In the genomic region with DNA sequence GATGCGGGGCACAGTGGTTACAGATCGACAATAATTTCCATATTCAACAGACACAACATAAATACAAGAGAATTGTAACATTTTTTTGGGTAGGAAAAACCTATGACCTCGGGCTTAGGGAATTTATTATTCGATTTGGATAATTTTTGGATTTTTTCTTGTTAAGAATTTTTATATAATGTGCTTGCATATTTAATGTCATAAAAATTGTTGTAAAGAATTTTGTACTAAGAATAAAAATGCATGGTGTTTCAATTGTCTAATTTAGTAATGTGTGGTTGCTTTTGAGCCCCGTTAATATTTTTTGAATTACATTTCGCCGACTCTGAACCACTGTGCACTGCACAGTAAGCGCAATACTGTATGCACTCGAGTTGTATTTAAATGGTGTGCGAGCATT, we compare ENCODE assay signal across 3 fruit fly cellular contexts.
TF ChIP-seq lines count a peak whose summit lies in the region.

No protein-coding gene starts in this region.

- TF ChIP-seq CTCF in whole organism, embryonic (GFP tag; optimal IDR thresholded peaks at IDR 0.05; lab: Kevin White, UChicago) = no peak

TF ChIP-seq in whole organism, embryonic, 481 proteins besides CTCF, POLR2A, EP300 and RAD21 (continues in another document):
- TF ChIP-seq Sox102F (GFP tag; optimal IDR thresholded peaks at IDR 0.05; lab: Kevin White, UChicago) (peak; percentile 11), CG18262 (tag; optimal IDR thresholded peaks at IDR 0.05; lab: Kevin White, UChicago) (no peak), CG4424 (GFP tag; optimal IDR thresholded peaks at IDR 0.05; lab: Kevin White, UChicago) (peak; percentile 59), row (GFP tag; IDR thresholded peaks at IDR 0.05; lab: Robert Waterston, UW) (0 out of 3 replicates have a peak, but pooled peaks have one; percentile 24), fd96Cb (tag; optimal IDR thresholded peaks at IDR 0.05; lab: Kevin White, UChicago) (peak; percentile 33), Fer2 (tag; optimal IDR thresholded peaks at IDR 0.05; lab: Kevin White, UChicago) (no peak), CG2202 (tag; optimal IDR thresholded peaks at IDR 0.05; lab: Kevin White, UChicago) (no peak), Nf-YC (tag; optimal IDR thresholded peaks at IDR 0.05; lab: Kevin White, UChicago) (no peak), trem (tag; optimal IDR thresholded peaks at IDR 0.05; lab: Kevin White, UChicago) (peak; percentile 28), zf30C (GFP tag; optimal IDR thresholded peaks at IDR 0.05; lab: Kevin White, UChicago) (no peak), Oli (tag; optimal IDR thresholded peaks at IDR 0.05; lab: Kevin White, UChicago) (peak; percentile 18), pita (GFP tag; optimal IDR thresholded peaks at IDR 0.05; lab: Kevin White, UChicago) (no peak), Sox100B (GFP tag; optimal IDR thresholded peaks at IDR 0.05; lab: Kevin White, UChicago) (peak; percentile 15), CG31441 (GFP tag; IDR thresholded peaks at IDR 0.05; lab: Robert Waterston, UW) (0 out of 2 replicates have a peak, but pooled peaks have one; percentile 23), Atf-2 (GFP tag; optimal IDR thresholded peaks at IDR 0.05; lab: Kevin White, UChicago) (no peak), CG11504 (tag; optimal IDR thresholded peaks at IDR 0.05; lab: Kevin White, UChicago) (peak; percentile 45), CG30403 (GFP tag; optimal IDR thresholded peaks at IDR 0.05; lab: Kevin White, UChicago) (peak; percentile 17), CG10267 (tag; optimal IDR thresholded peaks at IDR 0.05; lab: Kevin White, UChicago) (peak; percentile 11), nmo (GFP tag; optimal IDR thresholded peaks at IDR 0.05; lab: Kevin White, UChicago) (peak; percentile 21), Xrp1 (GFP tag; IDR thresholded peaks at IDR 0.05; lab: Robert Waterston, UW) (peak; percentile 22; the same call in 1 of the 2 replicates), D19A (tag; optimal IDR thresholded peaks at IDR 0.05; lab: Kevin White, UChicago) (peak; percentile 2), CG17361 (GFP tag; IDR thresholded peaks at IDR 0.05; lab: Robert Waterston, UW) (peak; percentile 21; the same call in 1 of the 3 replicates), phol (tag; optimal IDR thresholded peaks at IDR 0.05; lab: Kevin White, UChicago) (peak; percentile 65), CG8388 (GFP tag; optimal IDR thresholded peaks at IDR 0.05; lab: Kevin White, UChicago) (peak; percentile 33), ind (GFP tag; optimal IDR thresholded peaks at IDR 0.05; lab: Kevin White, UChicago) (peak; percentile 14), sens (GFP tag; lab: Kevin White, UChicago) (peak; percentile 57), gem (tag; optimal IDR thresholded peaks at IDR 0.05; lab: Kevin White, UChicago) (peak; percentile 49), CG6689 (GFP tag; IDR thresholded peaks at IDR 0.05; lab: Robert Waterston, UW) (0 out of 2 replicates have a peak, but pooled peaks have one; percentile 8)

TF ChIP-seq in whole organism, prepupa, 60 proteins besides CTCF, POLR2A, EP300 and RAD21 (continues in another document):
- TF ChIP-seq Gug (GFP tag; IDR thresholded peaks at IDR 0.05; lab: Robert Waterston, UW) (no peak), Hr38 (GFP tag; optimal IDR thresholded peaks at IDR 0.05; lab: Kevin White, UChicago) (no peak), esn (GFP tag; optimal IDR thresholded peaks at IDR 0.05; lab: Kevin White, UChicago) (no peak), Blimp-1 (GFP tag; optimal IDR thresholded peaks at IDR 0.05; lab: Kevin White, UChicago) (no peak), CG16779 (tag; optimal IDR thresholded peaks at IDR 0.05; lab: Kevin White, UChicago) (no peak), eg (GFP tag; IDR thresholded peaks at IDR 0.05; lab: Robert Waterston, UW) (no peak), salr (GFP tag; optimal IDR thresholded peaks at IDR 0.05; lab: Kevin White, UChicago) (peak in 1 of 2 experiments; percentile 36), Sox15 (GFP tag; optimal IDR thresholded peaks at IDR 0.05; lab: Kevin White, UChicago) (no peak), net (GFP tag; optimal IDR thresholded peaks at IDR 0.05; lab: Kevin White, UChicago) (no peak), dac (GFP tag; optimal IDR thresholded peaks at IDR 0.05; lab: Kevin White, UChicago) (no peak), CG10669 (GFP tag; optimal IDR thresholded peaks at IDR 0.05; lab: Kevin White, UChicago) (peak; percentile 13), CG8119 (GFP tag; IDR thresholded peaks at IDR 0.05; lab: Robert Waterston, UW) (no peak), ss (GFP tag; optimal IDR thresholded peaks at IDR 0.05; lab: Kevin White, UChicago) (no peak), Eip93F (GFP tag; optimal IDR thresholded peaks at IDR 0.05; lab: Kevin White, UChicago) (no peak), CG32006 (GFP tag; optimal IDR thresholded peaks at IDR 0.05; lab: Kevin White, UChicago) (peak; percentile 51), CG3919 (GFP tag; optimal IDR thresholded peaks at IDR 0.05; lab: Kevin White, UChicago) (no peak), CG6276 (GFP tag; optimal IDR thresholded peaks at IDR 0.05; lab: Kevin White, UChicago) (no peak), CG11294 (GFP tag; IDR thresholded peaks at IDR 0.05; lab: Robert Waterston, UW) (no peak), CG4318 (GFP tag; optimal IDR thresholded peaks at IDR 0.05; lab: Kevin White, UChicago) (no peak), Met (GFP tag; optimal IDR thresholded peaks at IDR 0.05; lab: Kevin White, UChicago) (peak; percentile 0), CG6808 (GFP tag; optimal IDR thresholded peaks at IDR 0.05; lab: Kevin White, UChicago) (peak; percentile 6), Sox14 (GFP tag; optimal IDR thresholded peaks at IDR 0.05; lab: Kevin White, UChicago) (peak; percentile 26), CG1621 (tag; optimal IDR thresholded peaks at IDR 0.05; lab: Kevin White, UChicago) (no peak), dsx (GFP tag; optimal IDR thresholded peaks at IDR 0.05; lab: Kevin White, UChicago; ENCODE audit: poor library complexity, severe bottlenecking) (no peak), CG6854 (GFP tag; optimal IDR thresholded peaks at IDR 0.05; lab: Kevin White, UChicago) (no peak), Ets21C (GFP tag; optimal IDR thresholded peaks at IDR 0.05; lab: Kevin White, UChicago) (no peak), CG34406 (GFP tag; optimal IDR thresholded peaks at IDR 0.05; lab: Kevin White, UChicago) (no peak), lz (GFP tag; optimal IDR thresholded peaks at IDR 0.05; lab: Kevin White, UChicago) (no peak), CG10631 (GFP tag; optimal IDR thresholded peaks at IDR 0.05; lab: Kevin White, UChicago) (peak; percentile 36), Ets96B (tag; optimal IDR thresholded peaks at IDR 0.05; lab: Kevin White, UChicago) (peak; percentile 23), OdsH (GFP tag; optimal IDR thresholded peaks at IDR 0.05; lab: Kevin White, UChicago) (peak; percentile 24), CG8632 (GFP tag; optimal IDR thresholded peaks at IDR 0.05; lab: Kevin White, UChicago) (no peak)

TF ChIP-seq in whole organism, pupa, 21 proteins besides CTCF, POLR2A, EP300 and RAD21:
- TF ChIP-seq CG17806 (tag; optimal IDR thresholded peaks at IDR 0.05; lab: Kevin White, UChicago) (peak; percentile 9), CG13204 (GFP tag; optimal IDR thresholded peaks at IDR 0.05; lab: Kevin White, UChicago) (no peak), gl (tag; optimal IDR thresholded peaks at IDR 0.05; lab: Kevin White, UChicago) (no peak), Snoo (tag; optimal IDR thresholded peaks at IDR 0.05; lab: Kevin White, UChicago) (no peak), CG34367 (tag; optimal IDR thresholded peaks at IDR 0.05; lab: Kevin White, UChicago) (no peak), CG8159 (tag; optimal IDR thresholded peaks at IDR 0.05; lab: Kevin White, UChicago) (peak; percentile 38), CG9948 (tag; optimal IDR thresholded peaks at IDR 0.05; lab: Kevin White, UChicago) (peak; percentile 43), CG32121 (GFP tag; IDR thresholded peaks at IDR 0.05; lab: Robert Waterston, UW) (no peak), CG12605 (GFP tag; IDR thresholded peaks at IDR 0.05; lab: Robert Waterston, UW) (no peak), D1 (tag; optimal IDR thresholded peaks at IDR 0.05; lab: Kevin White, UChicago) (no peak), fd96Ca (GFP tag; IDR thresholded peaks at IDR 0.05; lab: Robert Waterston, UW) (no peak), Pif1A (GFP tag; optimal IDR thresholded peaks at IDR 0.05; lab: Kevin White, UChicago) (no peak), CG8301 (tag; optimal IDR thresholded peaks at IDR 0.05; lab: Kevin White, UChicago) (peak; percentile 37), CG4496 (GFP tag; IDR thresholded peaks at IDR 0.05; lab: Robert Waterston, UW) (no peak), Pif1B (GFP tag; optimal IDR thresholded peaks at IDR 0.05; lab: Kevin White, UChicago) (no peak), CG14655 (GFP tag; optimal IDR thresholded peaks at IDR 0.05; lab: Kevin White, UChicago) (peak; percentile 52), CG10348 (GFP tag; IDR thresholded peaks at IDR 0.05; lab: Robert Waterston, UW) (no peak), EcR (GFP tag; optimal IDR thresholded peaks at IDR 0.05; lab: Kevin White, UChicago) (no peak), Ets98B (GFP tag; IDR thresholded peaks at IDR 0.05; lab: Robert Waterston, UW) (no peak), CG15710 (tag; optimal IDR thresholded peaks at IDR 0.05; lab: Kevin White, UChicago) (peak; percentile 15), rn (GFP tag; IDR thresholded peaks at IDR 0.05; lab: Robert Waterston, UW) (no peak)

Comparison
In these comparisons a context has a peak if more than half of its experiments do, and no peak if none do; other contexts are left out.
1. Of the 7 proteins assayed by ChIP-seq in both whole organism, embryonic and whole organism, prepupa: peak only in whole organism, embryonic: Sox102F; only in whole organism, prepupa: Hr39; in both: none; in neither: 5.